Worm (Caenorhabditis elegans) whole organism, early embryonic: ENCODE measurements around the gene C45G9.5.

Source experiments
- B0310.2 ChIP-seq: sonication (generic microtip); optimal IDR thresholded peaks from 2 replicates; lab custom pipeline; 2016; ENCODE audit warnings: mild to moderate bottlenecking, missing genetic modification characterization, missing compliant biosample characterization
- F13C5.2 ChIP-seq: sonication (generic microtip); optimal IDR thresholded peaks from 2 replicates; lab custom pipeline; 2017; ENCODE audit warnings: mild to moderate bottlenecking, missing genetic modification characterization, inconsistent platforms, missing compliant biosample characterization
- aly-1 ChIP-seq: sonication (generic microtip); optimal IDR thresholded peaks from 2 replicates; lab custom pipeline; 2016; ENCODE audit warnings: missing genetic modification characterization, missing compliant biosample characterization
- ama-1 ChIP-seq: fragments of 150-350 bp; optimal IDR thresholded peaks from 2 replicates; lab custom pipeline; 2014
- ceh-13 ChIP-seq: fragments of 200-800 bp; sonication (Bioruptor generic); optimal IDR thresholded peaks from 2 replicates; lab custom pipeline; 2018; ENCODE audit warnings: mild to moderate bottlenecking, missing genetic modification characterization, missing compliant biosample characterization
- ceh-36 ChIP-seq: sonication (generic microtip); optimal IDR thresholded peaks from 2 replicates; lab custom pipeline; 2016; ENCODE audit warnings: missing genetic modification characterization, inconsistent platforms, missing compliant biosample characterization
- ets-7 ChIP-seq: sonication (generic microtip); optimal IDR thresholded peaks from 2 replicates; lab custom pipeline; 2016; ENCODE audit warnings: missing genotype, missing genetic modification characterization, missing compliant biosample characterization
- flt-1 ChIP-seq: fragments of 200-800 bp; sonication (Bioruptor generic); IDR thresholded peaks from 2 replicates; pipeline ENCODE4 v1.3.6; 2022; ENCODE audit warnings: missing genetic modification characterization, missing compliant biosample characterization
- hmbx-1 ChIP-seq: sonication (generic microtip); optimal IDR thresholded peaks from 2 replicates; lab custom pipeline; 2016; ENCODE audit warnings: mild to moderate bottlenecking, missing genetic modification characterization, missing compliant biosample characterization
- hmg-4 ChIP-seq: fragments of 200-800 bp; sonication (Bioruptor generic); optimal IDR thresholded peaks from 2 replicates; lab custom pipeline; 2018; ENCODE audit warnings: mild to moderate bottlenecking, missing genetic modification characterization, missing compliant biosample characterization
- hnd-1 ChIP-seq: sonication (generic microtip); optimal IDR thresholded peaks from 2 replicates; lab custom pipeline; 2016; ENCODE audit warnings: missing genetic modification characterization, missing compliant biosample characterization
- pes-1 ChIP-seq: fragments of 200-800 bp; sonication (Bioruptor generic); IDR thresholded peaks from 2 replicates; pipeline ENCODE4 v1.3.6; 2022; ENCODE audit warnings: missing genetic modification reagents, missing genetic modification characterization, missing compliant biosample characterization
- scrt-1 ChIP-seq: fragments of 200-800 bp; sonication (Bioruptor generic); IDR thresholded peaks from 2 replicates; pipeline ENCODE4 v1.3.6; 2022; ENCODE audit warnings: missing genetic modification characterization, missing compliant biosample characterization
- sea-1 ChIP-seq: fragments of 200-800 bp; sonication (Bioruptor generic); conservative IDR thresholded peaks from 2 replicates; pipeline ENCODE4 v1.3.6; 2022; ENCODE audit warnings: missing genetic modification characterization, missing compliant biosample characterization
- tbx-11 ChIP-seq: fragments of 200-800 bp; sonication (Bioruptor generic); IDR thresholded peaks from 2 replicates; pipeline ENCODE4 v1.3.6; 2022; ENCODE audit warnings: missing genetic modification characterization, missing compliant biosample characterization
- tbx-37 ChIP-seq: fragments of 200-800 bp; sonication (Bioruptor generic); conservative IDR thresholded peaks from 2 replicates; pipeline ENCODE4 v1.3.6; 2022; ENCODE audit warnings: missing genetic modification reagents, missing genetic modification characterization, missing compliant biosample characterization
- tra-4 ChIP-seq: sonication (generic microtip); optimal IDR thresholded peaks from 2 replicates; lab custom pipeline; 2017; ENCODE audit warnings: missing genetic modification characterization, missing compliant biosample characterization

The C45G9.5 gene

DNA sequence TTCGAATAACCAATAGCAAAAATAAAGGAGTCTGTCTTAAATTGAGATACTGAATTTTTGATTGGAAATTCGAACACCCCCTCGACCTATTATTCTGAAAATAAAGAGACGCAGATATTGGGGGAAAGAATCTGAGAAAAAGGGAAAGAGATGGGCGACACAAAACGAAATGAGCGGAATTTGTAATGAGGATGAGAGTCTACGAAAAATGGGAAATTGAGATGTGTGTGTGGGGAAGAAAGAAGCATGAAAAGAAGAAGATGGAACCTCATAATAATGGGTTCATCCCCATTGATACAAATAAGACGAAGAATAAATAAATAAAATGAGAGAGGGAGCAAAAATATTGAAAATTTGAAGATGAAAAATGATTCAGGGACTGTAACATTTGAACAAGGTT, 37.6 kb downstream of the C45G9.5 start, which contains the start of gene cah-1:
cah-1 (minus strand) TSS at position 101 of the 400 bp plus-strand sequence.
- no peak for TF ChIP-seq scrt-1 (GFP tag; lab: Robert Waterston, UW)
- no peak for TF ChIP-seq flt-1 (GFP tag; lab: Robert Waterston, UW)
- no peak for TF ChIP-seq B0310.2 (tag; lab: Kevin White, UChicago)
- TF ChIP-seq hnd-1: no peak
- TF ChIP-seq sea-1 (GFP tag; lab: Robert Waterston, UW): no peak
- TF ChIP-seq ceh-36: no peak
- TF ChIP-seq hmbx-1 (tag; lab: Kevin White, UChicago): no peak
- no peak for TF ChIP-seq tbx-37 (GFP tag; lab: Robert Waterston, UW)

DNA sequence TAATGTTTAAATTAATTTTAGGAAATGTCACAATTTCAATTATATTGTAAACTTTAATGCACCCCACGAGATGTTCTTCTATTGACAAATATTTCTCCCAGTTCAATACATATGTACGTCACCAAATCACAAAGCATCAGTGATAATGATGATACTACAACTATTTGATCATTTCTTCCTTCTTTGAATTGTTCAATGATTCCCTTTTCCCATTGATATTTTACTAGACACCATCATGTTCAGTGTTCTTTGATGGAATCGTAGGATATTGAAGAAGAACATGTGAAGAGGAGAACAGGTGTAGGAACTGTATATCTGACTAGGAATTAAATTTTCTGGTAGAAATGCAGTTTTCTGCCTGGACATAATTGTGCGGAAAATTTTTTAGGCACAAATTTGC, 41.6 kb downstream of the C45G9.5 start:
- TF ChIP-seq ceh-13 (GFP tag; lab: Kevin White, UChicago): no peak
- TF ChIP-seq B0310.2 (tag; lab: Kevin White, UChicago): no peak
- TF ChIP-seq flt-1 (GFP tag; lab: Robert Waterston, UW): no peak
- TF ChIP-seq aly-1: no peak
- no peak for TF ChIP-seq sea-1 (GFP tag; lab: Robert Waterston, UW)
- TF ChIP-seq ceh-36: no peak

DNA sequence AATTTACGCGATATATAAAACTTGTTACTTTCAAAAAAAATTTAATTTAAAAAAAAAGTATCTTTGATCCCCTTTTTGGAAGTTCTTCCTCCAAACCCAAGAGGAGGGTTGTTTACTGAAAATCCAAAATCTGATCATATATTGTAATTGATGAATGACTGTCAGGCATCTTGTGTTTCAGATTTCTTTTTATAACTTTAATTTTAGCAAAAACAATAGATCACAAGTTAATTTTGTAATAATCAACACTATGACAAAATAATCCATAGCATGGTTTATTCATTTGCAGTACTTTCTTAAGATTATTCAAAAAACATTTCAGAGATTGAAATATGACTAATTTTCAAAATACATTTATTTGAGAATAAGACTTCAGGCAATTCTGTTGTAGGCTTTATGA, 44.4 kb downstream of the C45G9.5 start:
- no peak for TF ChIP-seq hmbx-1 (tag; lab: Kevin White, UChicago)
- no peak for TF ChIP-seq ama-1 (lab: Kevin White, UChicago)
- TF ChIP-seq tra-4 (tag; lab: Kevin White, UChicago): no peak
- no peak for TF ChIP-seq sea-1 (GFP tag; lab: Robert Waterston, UW)
- TF ChIP-seq ets-7: no peak
- no peak for TF ChIP-seq flt-1 (GFP tag; lab: Robert Waterston, UW)
- no peak for TF ChIP-seq F13C5.2 (tag; lab: Kevin White, UChicago)
- TF ChIP-seq scrt-1 (GFP tag; lab: Robert Waterston, UW): no peak
- TF ChIP-seq tbx-37 (GFP tag; lab: Robert Waterston, UW): no peak
- no peak for TF ChIP-seq B0310.2 (tag; lab: Kevin White, UChicago)
- TF ChIP-seq hmg-4 (GFP tag; lab: Kevin White, UChicago): no peak
- TF ChIP-seq tbx-11 (GFP tag; lab: Robert Waterston, UW): no peak
- TF ChIP-seq pes-1 (GFP tag; lab: Robert Waterston, UW): no peak
- TF ChIP-seq hnd-1: no peak
- no peak for TF ChIP-seq ceh-13 (GFP tag; lab: Kevin White, UChicago)
- TF ChIP-seq ceh-36: no peak
- TF ChIP-seq aly-1: no peak

DNA sequence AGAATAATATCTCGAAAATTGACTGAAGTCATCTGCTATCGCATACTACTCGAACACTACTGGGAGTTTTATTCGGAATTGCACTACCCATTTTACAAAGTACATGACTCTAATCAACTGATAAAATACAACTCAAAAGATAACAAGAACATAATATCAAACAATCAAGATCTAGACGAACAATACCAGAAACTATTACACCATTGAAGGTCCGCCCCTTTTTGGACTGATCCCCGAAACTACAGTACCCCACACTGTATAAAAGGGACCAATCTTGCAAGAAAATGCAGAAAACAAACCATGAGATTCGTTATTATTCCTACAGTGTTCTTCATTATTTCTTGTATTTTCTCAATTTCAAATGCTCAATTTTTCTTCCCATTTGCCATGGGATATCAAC, 46.6 kb downstream of the C45G9.5 start, which contains the start of gene F54D8.10:
F54D8.10 (plus strand) TSS at position 301 of the 400 bp plus-strand sequence.
- no peak for TF ChIP-seq aly-1
- TF ChIP-seq tbx-37 (GFP tag; lab: Robert Waterston, UW): no peak
- no peak for TF ChIP-seq ceh-36
- TF ChIP-seq flt-1 (GFP tag; lab: Robert Waterston, UW): no peak
- TF ChIP-seq sea-1 (GFP tag; lab: Robert Waterston, UW): no peak
- TF ChIP-seq hmg-4 (GFP tag; lab: Kevin White, UChicago): no peak
- no peak for TF ChIP-seq F13C5.2 (tag; lab: Kevin White, UChicago)
- no peak for TF ChIP-seq scrt-1 (GFP tag; lab: Robert Waterston, UW)
- no peak for TF ChIP-seq ceh-13 (GFP tag; lab: Kevin White, UChicago)
- no peak for TF ChIP-seq hmbx-1 (tag; lab: Kevin White, UChicago)
- no peak for TF ChIP-seq tra-4 (tag; lab: Kevin White, UChicago)
- no peak for TF ChIP-seq B0310.2 (tag; lab: Kevin White, UChicago)
- no peak for TF ChIP-seq tbx-11 (GFP tag; lab: Robert Waterston, UW)
- no peak for TF ChIP-seq pes-1 (GFP tag; lab: Robert Waterston, UW)
- TF ChIP-seq ama-1 (lab: Kevin White, UChicago): no peak
- TF ChIP-seq hnd-1: no peak

DNA sequence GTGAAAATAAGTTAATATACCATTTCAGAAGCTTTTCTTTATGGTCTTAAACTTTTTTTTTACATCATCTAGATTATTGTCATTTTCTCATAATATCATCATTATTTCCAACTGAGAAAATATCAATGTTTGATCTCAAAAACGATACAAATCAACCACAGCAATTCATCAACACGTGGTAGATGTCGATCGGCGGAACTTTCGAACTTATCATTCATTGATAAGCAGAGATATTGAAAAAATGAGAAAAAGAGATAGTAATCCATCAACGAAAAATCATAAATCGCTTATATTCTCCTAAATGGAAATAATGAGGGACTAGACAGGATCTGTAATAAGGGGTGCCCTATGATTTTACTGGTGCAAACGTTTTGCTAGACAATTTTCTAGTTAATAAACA, 48.8 kb downstream of the C45G9.5 start:
- TF ChIP-seq ets-7 (no peak), aly-1 (no peak)

DNA sequence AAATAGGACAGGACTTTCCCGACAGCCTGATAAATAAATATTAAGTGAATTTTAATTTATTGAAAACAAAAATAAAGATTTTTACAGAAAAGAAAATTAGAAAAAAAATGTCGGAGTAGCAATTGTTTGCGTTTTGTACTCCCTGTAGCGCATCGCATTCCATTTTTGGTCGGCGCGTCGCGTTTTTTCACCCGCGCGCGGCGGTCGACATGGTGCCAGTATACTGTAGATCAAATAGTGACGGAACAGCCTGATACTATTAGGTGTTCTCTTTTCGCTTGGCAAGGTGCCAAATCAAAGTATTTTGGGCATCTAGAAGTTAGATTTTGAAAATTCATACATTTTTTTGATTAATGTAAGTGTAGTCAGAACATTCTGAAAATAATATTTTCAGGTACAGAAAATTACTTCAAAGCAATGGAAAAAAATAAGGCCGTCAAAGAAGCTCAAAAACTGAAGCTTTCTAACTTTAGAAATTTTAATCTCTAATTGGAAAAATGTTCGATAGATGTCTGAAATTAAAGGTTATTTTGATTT, 50.9 kb downstream of the C45G9.5 start:
- TF ChIP-seq B0310.2 (tag; lab: Kevin White, UChicago) (no peak), aly-1 (no peak), ama-1 (lab: Kevin White, UChicago) (no peak), flt-1 (GFP tag; lab: Robert Waterston, UW) (no peak), tbx-11 (GFP tag; lab: Robert Waterston, UW) (no peak), ets-7 (no peak), scrt-1 (GFP tag; lab: Robert Waterston, UW) (no peak), hnd-1 (no peak), tbx-37 (GFP tag; lab: Robert Waterston, UW) (no peak), tra-4 (tag; lab: Kevin White, UChicago) (no peak), hmbx-1 (tag; lab: Kevin White, UChicago) (no peak), ceh-36 (no peak), hmg-4 (GFP tag; lab: Kevin White, UChicago) (no peak), ceh-13 (GFP tag; lab: Kevin White, UChicago) (no peak), F13C5.2 (tag; lab: Kevin White, UChicago) (no peak), sea-1 (GFP tag; lab: Robert Waterston, UW) (no peak)

DNA sequence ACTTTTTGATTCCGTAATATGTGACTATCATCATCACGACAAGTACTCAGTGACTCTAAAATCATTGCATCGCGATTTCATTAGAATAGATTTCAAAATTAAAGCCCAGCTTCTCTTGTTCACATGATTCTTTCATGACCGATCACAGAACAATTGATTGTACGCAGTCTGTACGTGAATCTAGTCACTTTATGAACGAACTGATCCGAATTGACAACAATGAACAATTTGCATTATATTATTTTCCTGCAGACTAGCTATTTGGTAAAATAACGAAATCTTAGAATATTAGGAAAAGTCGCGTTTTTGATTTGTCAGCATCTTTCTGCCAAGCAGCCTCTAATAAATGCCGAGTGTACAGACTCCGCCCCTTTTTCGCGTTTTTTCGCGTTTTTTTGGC, 51.6 kb downstream of the C45G9.5 start:
- TF ChIP-seq pes-1 (GFP tag; lab: Robert Waterston, UW) (no peak), tra-4 (tag; lab: Kevin White, UChicago) (no peak), F13C5.2 (tag; lab: Kevin White, UChicago) (no peak), aly-1 (no peak), ama-1 (lab: Kevin White, UChicago) (no peak), sea-1 (GFP tag; lab: Robert Waterston, UW) (no peak), B0310.2 (tag; lab: Kevin White, UChicago) (no peak), ceh-13 (GFP tag; lab: Kevin White, UChicago) (no peak), hnd-1 (no peak), hmg-4 (GFP tag; lab: Kevin White, UChicago) (no peak), tbx-11 (GFP tag; lab: Robert Waterston, UW) (no peak), ets-7 (no peak), scrt-1 (GFP tag; lab: Robert Waterston, UW) (no peak), hmbx-1 (tag; lab: Kevin White, UChicago) (no peak), flt-1 (GFP tag; lab: Robert Waterston, UW) (no peak), ceh-36 (no peak), tbx-37 (GFP tag; lab: Robert Waterston, UW) (no peak)
